Fruit fly (Drosophila melanogaster) whole organism, prepupa: Measurements from ENCODE around the gene jim.
A peak's percentile ranks its signal among the peaks of the same experiment; 100 is the strongest.

Experiments
- Blimp-1 ChIP-seq: fragments of 200-800 bp; sonication (Bioruptor generic); optimal IDR thresholded peaks from 3 replicates; lab custom pipeline; 2017; ENCODE audit warnings: missing biosample characterization, missing genetic modification characterization, mild to moderate bottlenecking, moderate library complexity, missing genetic modification reagents
- CG10631 ChIP-seq: fragments of 200-800 bp; sonication (Bioruptor generic); optimal IDR thresholded peaks from 2 replicates; lab custom pipeline; 2016; ENCODE audit warnings: missing biosample characterization, missing genetic modification characterization
- CG10669 ChIP-seq: fragments of 200-800 bp; sonication (Bioruptor generic); optimal IDR thresholded peaks from 3 replicates; lab custom pipeline; 2018; ENCODE audit warnings: missing biosample characterization, mild to moderate bottlenecking, missing genetic modification characterization, moderate library complexity
- CG11294 ChIP-seq: fragments of 200-800 bp; sonication (Bioruptor generic); IDR thresholded peaks from 2 replicates; pipeline ENCODE4 v1.3.6; 2022; ENCODE audit warnings: missing biosample characterization, missing genetic modification characterization
- CG11762 ChIP-seq: fragments of 200-800 bp; sonication (Bioruptor generic); optimal IDR thresholded peaks from 3 replicates; lab custom pipeline; 2016; ENCODE audit warnings: missing biosample characterization, missing genetic modification characterization; ENCODE audit not compliant: insufficient read depth
- CG11902 ChIP-seq: fragments of 200-800 bp; sonication (Bioruptor generic); optimal IDR thresholded peaks from 3 replicates; lab custom pipeline; 2016; ENCODE audit warnings: missing biosample characterization, missing genetic modification characterization
- CG15336 ChIP-seq: fragments of 200-800 bp; sonication (Bioruptor generic); IDR thresholded peaks from 2 replicates; pipeline ENCODE4 v1.3.6; 2022; ENCODE audit warnings: missing biosample characterization, missing genetic modification characterization
- CG1621 ChIP-seq: fragments of 200-800 bp; sonication (Bioruptor generic); optimal IDR thresholded peaks from 3 replicates; lab custom pipeline; 2018; ENCODE audit warnings: missing biosample characterization, mild to moderate bottlenecking, missing genetic modification characterization
- CG3032 ChIP-seq: fragments of 200-800 bp; optimal IDR thresholded peaks from 2 replicates; lab custom pipeline; 2019; ENCODE audit warnings: missing biosample characterization, mild to moderate bottlenecking, missing genetic modification characterization, moderate library complexity
- CG31627 ChIP-seq: fragments of 200-800 bp; sonication (Bioruptor generic); optimal IDR thresholded peaks from 3 replicates; lab custom pipeline; 2016; ENCODE audit warnings: missing biosample characterization, missing genetic modification characterization
- CG32006 ChIP-seq: fragments of 200-800 bp; sonication (Bioruptor generic); optimal IDR thresholded peaks from 3 replicates; lab custom pipeline; 2017; ENCODE audit warnings: missing biosample characterization, mild to moderate bottlenecking, missing genetic modification characterization
- CG6792 ChIP-seq: fragments of 200-800 bp; sonication (Bioruptor generic); optimal IDR thresholded peaks from 3 replicates; lab custom pipeline; 2016; ENCODE audit warnings: missing biosample characterization, missing genetic modification characterization
- CG6808 ChIP-seq: fragments of 200-800 bp; sonication (Bioruptor generic); optimal IDR thresholded peaks from 3 replicates; lab custom pipeline; 2017; ENCODE audit warnings: missing biosample characterization, missing genetic modification characterization, mild to moderate bottlenecking, moderate library complexity, missing genetic modification reagents
- CG6854 ChIP-seq: fragments of 200-800 bp; sonication (Bioruptor generic); optimal IDR thresholded peaks from 2 replicates; lab custom pipeline; 2017; ENCODE audit warnings: missing biosample characterization, mild to moderate bottlenecking, missing genetic modification characterization
- CG8119 ChIP-seq: fragments of 200-800 bp; sonication (Bioruptor generic); IDR thresholded peaks from 3 replicates; pipeline ENCODE4 v1.3.6; 2022; ENCODE audit warnings: missing biosample characterization, missing genetic modification characterization
- CG8319 ChIP-seq: fragments of 200-800 bp; sonication (Bioruptor generic); optimal IDR thresholded peaks from 3 replicates; lab custom pipeline; 2016; ENCODE audit warnings: missing biosample characterization, missing genetic modification characterization
- CG8632 ChIP-seq: fragments of 200-800 bp; sonication (Bioruptor generic); optimal IDR thresholded peaks from 3 replicates; lab custom pipeline; 2016; ENCODE audit warnings: missing biosample characterization, missing genetic modification characterization
- CG9139 ChIP-seq: fragments of 200-800 bp; sonication (Bioruptor generic); optimal IDR thresholded peaks from 3 replicates; lab custom pipeline; 2017; ENCODE audit warnings: missing biosample characterization, mild to moderate bottlenecking, missing genetic modification characterization
- Eip93F ChIP-seq: fragments of 200-800 bp; sonication (Bioruptor generic); optimal IDR thresholded peaks from 2 replicates; lab custom pipeline; 2016; ENCODE audit warnings: missing biosample characterization, mild to moderate bottlenecking, missing genetic modification characterization
- Ets21C ChIP-seq: fragments of 200-800 bp; sonication (Bioruptor generic); optimal IDR thresholded peaks from 3 replicates; lab custom pipeline; 2016; ENCODE audit warnings: missing biosample characterization, missing genetic modification characterization
- Hr38 ChIP-seq: sonication (Bioruptor generic); optimal IDR thresholded peaks from 2 replicates; lab custom pipeline; 2016; ENCODE audit warnings: missing biosample characterization, missing genetic modification characterization
- Hr39 ChIP-seq: fragments of 200-800 bp; sonication (Bioruptor generic); optimal IDR thresholded peaks from 2 replicates; lab custom pipeline; 2016; ENCODE audit warnings: missing biosample characterization, missing genetic modification characterization
- Hr4 ChIP-seq: fragments of 200-800 bp; sonication (Bioruptor generic); optimal IDR thresholded peaks from 3 replicates; lab custom pipeline; 2016; ENCODE audit warnings: missing biosample characterization, missing genetic modification characterization
- Lpt ChIP-seq: fragments of 200-800 bp; sonication (Bioruptor generic); optimal IDR thresholded peaks from 3 replicates; lab custom pipeline; 2016; ENCODE audit warnings: missing biosample characterization, missing genetic modification characterization
- OdsH ChIP-seq: fragments of 200-800 bp; sonication (Bioruptor generic); optimal IDR thresholded peaks from 3 replicates; lab custom pipeline; 2016; ENCODE audit warnings: missing biosample characterization, missing genetic modification characterization
- Smox ChIP-seq: fragments of 200-800 bp; sonication (Bioruptor generic); optimal IDR thresholded peaks from 3 replicates; lab custom pipeline; 2016; ENCODE audit warnings: missing biosample characterization, missing genetic modification characterization
- Sox102F ChIP-seq: fragments of 200-800 bp; sonication (Bioruptor generic); optimal IDR thresholded peaks from 2 replicates; lab custom pipeline; 2016; ENCODE audit warnings: missing biosample characterization, mild to moderate bottlenecking, missing genetic modification characterization
- Sox14 ChIP-seq: fragments of 200-800 bp; sonication (Bioruptor generic); optimal IDR thresholded peaks from 3 replicates; lab custom pipeline; 2016; ENCODE audit warnings: missing biosample characterization, missing genetic modification characterization
- Sox15 ChIP-seq: fragments of 200-800 bp; sonication (Bioruptor generic); optimal IDR thresholded peaks from 3 replicates; lab custom pipeline; 2016; ENCODE audit warnings: missing biosample characterization, missing genetic modification characterization
- achi ChIP-seq: fragments of 200-800 bp; sonication (Bioruptor generic); optimal IDR thresholded peaks from 3 replicates; lab custom pipeline; 2016; ENCODE audit warnings: missing biosample characterization, missing genetic modification characterization
- dsx ChIP-seq: fragments of 200-800 bp; optimal IDR thresholded peaks from 3 replicates; lab custom pipeline; 2019; ENCODE audit warnings: missing biosample characterization, mild to moderate bottlenecking, missing genetic modification characterization, moderate library complexity; ENCODE audit not compliant: poor library complexity, severe bottlenecking
- esn ChIP-seq: fragments of 200-800 bp; sonication (Bioruptor generic); optimal IDR thresholded peaks from 2 replicates; lab custom pipeline; 2016; ENCODE audit warnings: missing biosample characterization, mild to moderate bottlenecking, missing genetic modification characterization, moderate library complexity
- fd59A ChIP-seq: fragments of 200-800 bp; sonication (Bioruptor generic); optimal IDR thresholded peaks from 2 replicates; lab custom pipeline; 2017; ENCODE audit warnings: missing biosample characterization, mild to moderate bottlenecking, missing genetic modification characterization, missing genetic modification reagents
- fd85E ChIP-seq: fragments of 200-800 bp; sonication (Bioruptor generic); optimal IDR thresholded peaks from 3 replicates; lab custom pipeline; 2016; ENCODE audit warnings: missing biosample characterization, missing genetic modification characterization
- fkh ChIP-seq: fragments of 200-800 bp; sonication (Bioruptor generic); optimal IDR thresholded peaks from 3 replicates; lab custom pipeline; 2017; ENCODE audit warnings: missing biosample characterization, mild to moderate bottlenecking, missing genetic modification characterization, moderate library complexity
- lz ChIP-seq: fragments of 200-800 bp; sonication (Bioruptor generic); optimal IDR thresholded peaks from 3 replicates; lab custom pipeline; 2016; ENCODE audit warnings: missing biosample characterization, missing genetic modification characterization
- salr ChIP-seq, 2 experiments: fragments of 200-800 bp; sonication (Bioruptor generic); optimal IDR thresholded peaks; 3 replicates each; lab custom pipeline; 2016 to 2018; ENCODE audit warnings: missing biosample characterization in 2 of 2, missing genetic modification characterization in 2 of 2, mild to moderate bottlenecking in 1 of 2
- ss ChIP-seq, 2 experiments: fragments of 200-800 bp; sonication (Bioruptor generic); optimal IDR thresholded peaks; 2 replicates in 1 of 2; 3 replicates in 1 of 2; lab custom pipeline; 2017 to 2018; ENCODE audit warnings: mild to moderate bottlenecking in 2 of 2, missing biosample characterization in 2 of 2, missing genetic modification characterization in 2 of 2, moderate library complexity in 1 of 2
- svp ChIP-seq: fragments of 200-800 bp; sonication (Bioruptor generic); peaks from one replicate; lab custom pipeline; 2016; ENCODE audit warnings: missing biosample characterization, missing genetic modification characterization
- topi ChIP-seq: fragments of 200-800 bp; sonication (Bioruptor generic); optimal IDR thresholded peaks from 3 replicates; lab custom pipeline; 2016; ENCODE audit warnings: missing biosample characterization, missing genetic modification characterization
- vri ChIP-seq: fragments of 200-800 bp; sonication (Bioruptor generic); optimal IDR thresholded peaks from 3 replicates; lab custom pipeline; 2016; ENCODE audit warnings: missing biosample characterization, mild to moderate bottlenecking, missing genetic modification characterization

Gene jim

DNA sequence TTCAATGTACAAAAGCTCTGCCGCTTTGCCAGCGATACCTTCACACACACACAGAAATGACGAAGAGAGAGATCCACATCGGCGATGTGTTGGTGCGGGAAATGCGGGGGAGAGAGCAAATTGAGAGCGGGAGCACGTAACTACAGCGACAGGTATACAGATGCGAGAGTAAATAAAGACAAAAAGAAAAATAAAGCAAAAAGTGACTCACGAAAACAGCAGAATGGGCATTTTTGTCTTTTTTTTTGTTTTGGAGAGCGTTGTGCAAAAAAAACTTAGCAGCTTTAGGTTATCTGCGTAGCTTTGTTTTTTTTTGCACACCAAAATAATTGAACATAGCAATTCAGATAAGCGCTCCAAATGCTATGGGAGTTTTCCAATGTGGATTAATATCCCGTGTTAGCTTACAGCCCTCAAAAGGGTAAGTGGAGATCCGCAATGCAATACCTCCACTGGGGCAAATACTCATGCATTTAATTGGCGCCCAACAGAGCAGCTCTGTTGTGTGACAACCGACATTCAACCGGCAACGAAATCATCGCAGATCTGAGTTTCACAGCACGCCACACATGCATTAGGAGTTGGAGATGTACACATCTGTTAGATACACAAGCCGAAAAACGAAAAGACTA, 12.3 kb downstream of the jim start (continued):
- TF ChIP-seq CG8319 (peak; percentile 58), topi (peak; percentile 77), Sox14 (GFP tag; lab: Kevin White, UChicago) (peak; percentile 78), Hr38 (peak; percentile 36), fd59A (GFP tag; lab: Kevin White, UChicago) (peak; percentile 60), Hr4 (GFP tag; lab: Kevin White, UChicago) (peak; percentile 46), lz (GFP tag; lab: Kevin White, UChicago) (peak; percentile 35), fd85E (GFP tag; lab: Kevin White, UChicago) (peak; percentile 68), ss (GFP tag; optimal IDR thresholded peaks at IDR 0.05; lab: Kevin White, UChicago) (peak; percentile 96 to 98), CG6854 (GFP tag; lab: Kevin White, UChicago) (peak; percentile 96), Eip93F (GFP tag; lab: Kevin White, UChicago) (peak; percentile 50), Sox102F (GFP tag; lab: Kevin White, UChicago) (peak; percentile 71), Sox15 (GFP tag; lab: Kevin White, UChicago) (no peak), CG8119 (GFP tag; lab: Robert Waterston, UW) (peak; percentile 96), esn (peak; percentile 66), salr (GFP tag; optimal IDR thresholded peaks at IDR 0.05; lab: Kevin White, UChicago) (peak; percentile 61 to 79), CG11294 (GFP tag; lab: Robert Waterston, UW) (peak; percentile 73), CG10669 (GFP tag; lab: Kevin White, UChicago) (peak; percentile 80), Ets21C (GFP tag; lab: Kevin White, UChicago) (no peak), CG1621 (tag; lab: Kevin White, UChicago) (peak; percentile 88), achi (GFP tag; lab: Kevin White, UChicago) (peak; percentile 75), svp (peak; percentile 85), Smox (GFP tag; lab: Kevin White, UChicago) (peak; percentile 59), CG15336 (GFP tag; lab: Robert Waterston, UW) (peak; percentile 93), CG10631 (no peak), CG6808 (GFP tag; lab: Kevin White, UChicago) (peak; percentile 94), CG31627 (GFP tag; lab: Kevin White, UChicago) (peak; percentile 13), OdsH (GFP tag; lab: Kevin White, UChicago) (peak; percentile 74), Blimp-1 (GFP tag; lab: Kevin White, UChicago) (peak; percentile 71), CG9139 (GFP tag; lab: Kevin White, UChicago) (peak; percentile 97), CG6792 (GFP tag; lab: Kevin White, UChicago) (peak; percentile 55), Lpt (GFP tag; lab: Kevin White, UChicago) (peak; percentile 92), CG8632 (GFP tag; lab: Kevin White, UChicago) (peak; percentile 76), vri (GFP tag; lab: Kevin White, UChicago) (peak; percentile 98), CG3032 (peak; percentile 68), CG32006 (peak; percentile 74), Hr39 (GFP tag; lab: Kevin White, UChicago) (no peak), fkh (GFP tag; lab: Kevin White, UChicago) (peak; percentile 85)

dm6 chr3L:22821377-22821776, 13.6 kb downstream of the jim start:
- no peak for TF ChIP-seq CG11762 (GFP tag; lab: Kevin White, UChicago)
- TF ChIP-seq dsx (GFP tag; lab: Kevin White, UChicago) = no peak
- no peak for TF ChIP-seq esn
- TF ChIP-seq Sox14 (GFP tag; lab: Kevin White, UChicago) = no peak
- no peak for TF ChIP-seq CG6792 (GFP tag; lab: Kevin White, UChicago)
- TF ChIP-seq fkh (GFP tag; lab: Kevin White, UChicago) = no peak
- no peak for TF ChIP-seq CG11902 (GFP tag; lab: Kevin White, UChicago)
- TF ChIP-seq ss (GFP tag; optimal IDR thresholded peaks at IDR 0.05; lab: Kevin White, UChicago) = no peak
- no peak for TF ChIP-seq vri (GFP tag; lab: Kevin White, UChicago)
